Fruit fly (Drosophila melanogaster) Kc167 (cell line): Measurements from ENCODE around the gene aop.

Source experiments
- Myc ChIP-seq: fragments of >200 bp; optimal IDR thresholded peaks from 2 replicates; lab custom pipeline; 2017; ENCODE audit warnings: missing external identifiers
- h ChIP-seq: fragments of >200 bp; optimal IDR thresholded peaks from 3 replicates; lab custom pipeline; 2018; ENCODE audit warnings: missing external identifiers
- insv ChIP-seq: fragments of >200 bp; optimal IDR thresholded peaks from 3 replicates; lab custom pipeline; 2018; ENCODE audit warnings: missing external identifiers
- psq ChIP-seq: fragments of >200 bp; optimal IDR thresholded peaks from 2 replicates; lab custom pipeline; 2017; ENCODE audit warnings: missing external identifiers

dm6 chr2L:2201107-2201561 is 22.6 kb upstream of the aop start:
- TF ChIP-seq h (lab: Kevin White, UChicago) (no peak), Myc (lab: Kevin White, UChicago) (no peak), psq (lab: Kevin White, UChicago) (no peak), insv (lab: Kevin White, UChicago) (no peak)
